Worm (Caenorhabditis elegans): ENCODE data around the gene dmsr-11.

DNA sequence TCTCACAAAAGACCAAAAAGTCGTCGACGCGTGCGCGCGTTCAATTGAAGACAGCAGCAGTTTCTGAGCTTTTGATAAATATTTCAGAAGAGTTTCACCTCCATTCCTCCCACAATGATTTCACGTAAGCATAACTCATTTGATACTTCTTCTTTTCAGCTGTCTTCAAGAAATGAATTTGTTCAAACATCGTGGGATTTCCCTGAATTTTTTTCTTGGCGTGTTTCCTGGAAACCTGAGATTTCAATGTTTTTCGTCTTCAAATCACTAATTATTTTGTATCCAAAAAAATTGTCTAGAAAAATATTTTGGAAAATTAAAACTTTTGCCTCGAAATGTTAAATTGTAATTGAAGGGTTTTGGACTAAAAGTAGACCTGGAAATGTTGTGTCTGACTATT, 25.4 kb downstream of the dmsr-11 start:
- no peak for TF ChIP-seq nhr-21 (tag; optimal IDR thresholded peaks at IDR 0.05)
- TF ChIP-seq unc-62 (GFP tag; optimal IDR thresholded peaks at IDR 0.05) = no peak
- TF ChIP-seq lin-39 (tag; optimal IDR thresholded peaks at IDR 0.05) = no peak
- no peak for TF ChIP-seq ztf-11 (tag; optimal IDR thresholded peaks at IDR 0.05)
- TF ChIP-seq skn-1 (tag; optimal IDR thresholded peaks at IDR 0.05) = no peak
- TF ChIP-seq unc-55 (GFP tag; optimal IDR thresholded peaks at IDR 0.05) = no peak
- TF ChIP-seq unc-39 (tag; optimal IDR thresholded peaks at IDR 0.05) = no peak
- TF ChIP-seq mdl-1 (tag; optimal IDR thresholded peaks at IDR 0.05) = no peak
- TF ChIP-seq zag-1 (tag; optimal IDR thresholded peaks at IDR 0.05) = no peak
- no peak for TF ChIP-seq nhr-237 (tag; optimal IDR thresholded peaks at IDR 0.05)
- no peak for TF ChIP-seq nhr-12 (tag; optimal IDR thresholded peaks at IDR 0.05)
- no peak for TF ChIP-seq lsy-2 (tag; optimal IDR thresholded peaks at IDR 0.05)
- TF ChIP-seq ama-1 (optimal IDR thresholded peaks at IDR 0.05) = no peak
